Worm (Caenorhabditis elegans): ENCODE results near the gene F42C5.5.

DNA sequence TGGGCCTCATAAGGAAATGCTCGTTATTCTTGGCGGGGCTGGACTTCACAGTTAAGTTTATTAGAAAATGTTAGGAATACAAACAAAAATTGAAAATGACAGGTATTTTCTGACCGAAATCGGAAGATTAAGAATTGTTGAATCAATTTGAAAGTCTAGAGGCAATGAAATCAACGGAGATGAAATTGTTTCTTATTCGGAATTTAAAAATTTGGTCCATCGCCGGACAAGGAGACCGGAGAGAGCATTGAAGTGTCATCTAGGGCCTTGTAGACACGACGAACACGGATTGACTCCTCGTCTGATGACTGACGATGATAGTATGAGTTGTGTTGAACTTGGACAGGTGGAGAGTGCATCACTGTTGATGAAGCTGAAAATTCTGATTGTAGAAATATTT is 26.7 kb upstream of the F42C5.5 start:
- TF ChIP-seq ama-1 (optimal IDR thresholded peaks at IDR 0.05) (no peak), C34F6.9 (tag; optimal IDR thresholded peaks at IDR 0.05) (no peak), snpc-4 (tag; optimal IDR thresholded peaks at IDR 0.05) (no peak), nhr-12 (tag; optimal IDR thresholded peaks at IDR 0.05) (no peak), R02D3.7 (tag; optimal IDR thresholded peaks at IDR 0.05) (no peak), elt-3 (tag; optimal IDR thresholded peaks at IDR 0.05) (no peak), nhr-77 (tag; optimal IDR thresholded peaks at IDR 0.05) (no peak), nhr-237 (tag; optimal IDR thresholded peaks at IDR 0.05) (no peak), blmp-1 (tag; optimal IDR thresholded peaks at IDR 0.05; ENCODE audit: insufficient read depth) (no peak), peb-1 (tag; optimal IDR thresholded peaks at IDR 0.05) (no peak), lin-13 (GFP tag; optimal IDR thresholded peaks at IDR 0.05) (no peak), ztf-11 (tag; optimal IDR thresholded peaks at IDR 0.05) (no peak), ceh-16 (tag; optimal IDR thresholded peaks at IDR 0.05) (no peak)
